Fruit fly (Drosophila melanogaster) whole organism, embryonic: ENCODE measurements around the gene Herc4.

ENCODE experiments used
- Abd-B ChIP-seq: fragments of 200-800 bp; sonication (Bioruptor generic); optimal IDR thresholded peaks from 2 replicates; lab custom pipeline; 2018; ENCODE audit warnings: missing biosample characterization, mild to moderate bottlenecking, missing genetic modification characterization, moderate library complexity
- C15 ChIP-seq: fragments of 200-800 bp; sonication (Bioruptor generic); IDR thresholded peaks from 3 replicates; pipeline ENCODE4 v1.3.6; 2022; ENCODE audit warnings: missing biosample characterization, missing genetic modification characterization
- CG1024 ChIP-seq: fragments of 200-800 bp; sonication (Bioruptor generic); IDR thresholded peaks from 2 replicates; pipeline ENCODE4 v1.3.6; 2022; ENCODE audit warnings: missing biosample characterization, missing genetic modification characterization
- CG10654 ChIP-seq: fragments of 200-800 bp; sonication (Bioruptor generic); optimal IDR thresholded peaks from 2 replicates; lab custom pipeline; 2016; ENCODE audit warnings: missing biosample characterization, missing genetic modification characterization
- CG11456 ChIP-seq: fragments of 200-800 bp; sonication (Bioruptor generic); IDR thresholded peaks from 3 replicates; pipeline ENCODE4 v1.3.6; 2022; ENCODE audit warnings: missing biosample characterization, missing genetic modification characterization
- CG11696 ChIP-seq: fragments of 200-800 bp; sonication (Bioruptor generic); IDR thresholded peaks from 2 replicates; pipeline ENCODE4 v1.3.6; 2022; ENCODE audit warnings: missing biosample characterization, missing genetic modification characterization
- CG13287 ChIP-seq: fragments of 200-800 bp; sonication (Bioruptor generic); IDR thresholded peaks from 2 replicates; pipeline ENCODE4 v1.3.6; 2022; ENCODE audit warnings: missing biosample characterization, missing genetic modification characterization; ENCODE audit not compliant: partially characterized antibody
- CG14014 ChIP-seq: fragments of 200-800 bp; sonication (Bioruptor generic); IDR thresholded peaks from 2 replicates; pipeline ENCODE4 v1.3.6; 2022; ENCODE audit warnings: missing biosample characterization, missing genetic modification characterization
- CG14710 ChIP-seq: fragments of 200-800 bp; sonication (Bioruptor generic); optimal IDR thresholded peaks from 3 replicates; lab custom pipeline; 2019; ENCODE audit warnings: missing biosample characterization, mild to moderate bottlenecking, missing genetic modification characterization, moderate library complexity
- CG15011 ChIP-seq: fragments of 200-800 bp; sonication (Bioruptor generic); optimal IDR thresholded peaks from 3 replicates; lab custom pipeline; 2018; ENCODE audit warnings: missing biosample characterization, mild to moderate bottlenecking, missing genetic modification characterization
- CG15073 ChIP-seq: fragments of 200-800 bp; sonication (Bioruptor generic); optimal IDR thresholded peaks from 2 replicates; lab custom pipeline; 2016; ENCODE audit warnings: missing biosample characterization, missing genetic modification characterization
- CG15479 ChIP-seq: fragments of 200-800 bp; sonication (Bioruptor generic); optimal IDR thresholded peaks from 3 replicates; lab custom pipeline; 2019; ENCODE audit warnings: missing biosample characterization, mild to moderate bottlenecking, missing genetic modification characterization, moderate library complexity
- CG16815 ChIP-seq: fragments of 200-800 bp; sonication (Bioruptor generic); optimal IDR thresholded peaks from 3 replicates; lab custom pipeline; 2017; ENCODE audit warnings: missing biosample characterization, mild to moderate bottlenecking, missing genetic modification characterization
- CG17912 ChIP-seq: fragments of 200-800 bp; sonication (Bioruptor generic); optimal IDR thresholded peaks from 2 replicates; lab custom pipeline; 2018; ENCODE audit warnings: missing biosample characterization, mild to moderate bottlenecking, missing genetic modification characterization
- CG18476 ChIP-seq: fragments of 200-800 bp; sonication (Bioruptor generic); optimal IDR thresholded peaks from 2 replicates; lab custom pipeline; 2016; ENCODE audit warnings: missing biosample characterization, mild to moderate bottlenecking, missing genetic modification characterization
- CG2875 ChIP-seq: fragments of 200-800 bp; sonication (Bioruptor generic); optimal IDR thresholded peaks from 2 replicates; lab custom pipeline; 2017; ENCODE audit warnings: missing biosample characterization, mild to moderate bottlenecking, missing genetic modification characterization, missing genetic modification reagents
- CG2889 ChIP-seq: fragments of 200-800 bp; sonication (Bioruptor generic); IDR thresholded peaks from 3 replicates; pipeline ENCODE4 v1.3.6; 2022; ENCODE audit warnings: missing biosample characterization, missing genetic modification characterization
- CG3065 ChIP-seq: fragments of 200-800 bp; sonication (Bioruptor generic); optimal IDR thresholded peaks from 2 replicates; lab custom pipeline; 2016; ENCODE audit warnings: missing biosample characterization, missing genetic modification characterization
- CG34376 ChIP-seq: fragments of 200-800 bp; sonication (Bioruptor generic); optimal IDR thresholded peaks from 2 replicates; lab custom pipeline; 2018; ENCODE audit warnings: missing biosample characterization, mild to moderate bottlenecking, missing genetic modification characterization
- CG3726 ChIP-seq: fragments of 200-800 bp; sonication (Bioruptor generic); IDR thresholded peaks from 3 replicates; pipeline ENCODE4, ENCODE4 v1.3.6; 2022; ENCODE audit warnings: missing biosample characterization, missing genetic modification characterization
- CG4424 ChIP-seq: fragments of 200-800 bp; sonication (Bioruptor generic); optimal IDR thresholded peaks from 3 replicates; lab custom pipeline; 2016; ENCODE audit warnings: missing biosample characterization, missing genetic modification characterization
- CG4820 ChIP-seq: fragments of 200-800 bp; sonication (Bioruptor generic); optimal IDR thresholded peaks from 3 replicates; lab custom pipeline; 2016; ENCODE audit warnings: missing biosample characterization, missing genetic modification characterization
- CG7786 ChIP-seq: fragments of 200-800 bp; sonication (Bioruptor generic); optimal IDR thresholded peaks from 2 replicates; lab custom pipeline; 2016; ENCODE audit warnings: missing biosample characterization, missing genetic modification characterization
- CG7928 ChIP-seq: fragments of 200-800 bp; sonication (Bioruptor generic); optimal IDR thresholded peaks from 2 replicates; lab custom pipeline; 2017; ENCODE audit warnings: missing biosample characterization, mild to moderate bottlenecking, missing genetic modification characterization
- CG9609 ChIP-seq: fragments of 200-800 bp; sonication (Bioruptor generic); optimal IDR thresholded peaks from 3 replicates; lab custom pipeline; 2016; ENCODE audit warnings: missing biosample characterization, missing genetic modification characterization
- Dfd ChIP-seq, 2 experiments: fragments of >200 bp; optimal IDR thresholded peaks; 2 replicates each; lab custom pipeline; 2017; ENCODE audit warnings: missing biosample characterization in 2 of 2, missing genetic modification characterization in 2 of 2
- Dref ChIP-seq: fragments of 200-800 bp; sonication (Bioruptor generic); IDR thresholded peaks from 2 replicates; pipeline ENCODE4 v1.3.6; 2022; ENCODE audit warnings: missing biosample characterization, missing genetic modification characterization
- Ets97D ChIP-seq: fragments of 200-800 bp; sonication (Bioruptor generic); optimal IDR thresholded peaks from 3 replicates; lab custom pipeline; 2016; ENCODE audit warnings: missing biosample characterization, missing genetic modification characterization
- HHEX ChIP-seq: fragments of 200-800 bp; sonication (Bioruptor generic); optimal IDR thresholded peaks from 3 replicates; lab custom pipeline; 2017; ENCODE audit warnings: missing biosample characterization, mild to moderate bottlenecking, missing genetic modification characterization, missing genetic modification reagents
- MESR4 ChIP-seq: fragments of 200-800 bp; sonication (Bioruptor generic); optimal IDR thresholded peaks from 2 replicates; lab custom pipeline; 2018; ENCODE audit warnings: missing biosample characterization, mild to moderate bottlenecking, missing genetic modification characterization, moderate library complexity
- Nf-YA ChIP-seq: fragments of 200-800 bp; sonication (Bioruptor generic); IDR thresholded peaks from 2 replicates; pipeline ENCODE4 v1.3.6; 2022; ENCODE audit warnings: missing biosample characterization, missing genetic modification characterization
- Oli ChIP-seq: fragments of 200-800 bp; sonication (Bioruptor generic); optimal IDR thresholded peaks from 2 replicates; lab custom pipeline; 2018; ENCODE audit warnings: missing biosample characterization, mild to moderate bottlenecking, missing genetic modification characterization, moderate library complexity
- Ptx1 ChIP-seq: fragments of 200-800 bp; sonication (Bioruptor generic); IDR thresholded peaks from 2 replicates; pipeline ENCODE4 v1.3.6; 2022; ENCODE audit warnings: missing biosample characterization, missing genetic modification characterization
- YL-1 ChIP-seq: fragments of 200-800 bp; sonication (Bioruptor generic); optimal IDR thresholded peaks from 3 replicates; lab custom pipeline; 2017; ENCODE audit warnings: missing biosample characterization, mild to moderate bottlenecking, missing genetic modification characterization
- ash1 ChIP-seq: fragments of 200-800 bp; sonication (Bioruptor generic); optimal IDR thresholded peaks from 2 replicates; lab custom pipeline; 2018; ENCODE audit warnings: missing biosample characterization, mild to moderate bottlenecking, missing genetic modification characterization
- bowl ChIP-seq: fragments of 200-800 bp; sonication (Bioruptor generic); IDR thresholded peaks from 2 replicates; pipeline ENCODE4 v1.3.6; 2022; ENCODE audit warnings: missing biosample characterization, missing genetic modification characterization
- btn ChIP-seq: fragments of 200-800 bp; sonication (Bioruptor generic); optimal IDR thresholded peaks from 2 replicates; lab custom pipeline; 2016; ENCODE audit warnings: missing biosample characterization, missing genetic modification characterization
- chinmo ChIP-seq: fragments of 200-800 bp; sonication (Bioruptor generic); IDR thresholded peaks from 4 replicates; pipeline ENCODE4 v1.3.6; 2022; ENCODE audit warnings: missing biosample characterization, missing genetic modification characterization; ENCODE audit not compliant: partially characterized antibody
- crc ChIP-seq: fragments of 200-800 bp; sonication (Bioruptor generic); optimal IDR thresholded peaks from 2 replicates; lab custom pipeline; 2016; ENCODE audit warnings: missing biosample characterization, missing genetic modification characterization
- dpn ChIP-seq, 2 experiments: fragments of 200-800 bp; sonication (Bioruptor generic); optimal IDR thresholded peaks; 3 replicates each; lab custom pipeline; 2016; ENCODE audit warnings: missing biosample characterization in 2 of 2, missing genetic modification characterization in 2 of 2
- ems ChIP-seq: fragments of 200-800 bp; sonication (Bioruptor generic); optimal IDR thresholded peaks from 3 replicates; lab custom pipeline; 2016; ENCODE audit warnings: missing biosample characterization, missing genetic modification characterization
- fd102C ChIP-seq: fragments of 200-800 bp; sonication (Bioruptor generic); optimal IDR thresholded peaks from 2 replicates; lab custom pipeline; 2018; ENCODE audit warnings: missing biosample characterization, mild to moderate bottlenecking, missing genetic modification characterization, moderate library complexity
- gfzf ChIP-seq: fragments of 200-800 bp; sonication (Bioruptor generic); optimal IDR thresholded peaks from 2 replicates; lab custom pipeline; 2016; ENCODE audit warnings: missing biosample characterization, mild to moderate bottlenecking, missing genetic modification characterization, moderate library complexity
- jing ChIP-seq: fragments of 200-800 bp; sonication (Bioruptor generic); optimal IDR thresholded peaks from 2 replicates; lab custom pipeline; 2018; ENCODE audit warnings: missing biosample characterization, mild to moderate bottlenecking, missing genetic modification characterization
- jumu ChIP-seq: fragments of 200-800 bp; sonication (Bioruptor generic); optimal IDR thresholded peaks from 3 replicates; lab custom pipeline; 2016; ENCODE audit warnings: missing biosample characterization, missing genetic modification characterization
- kni ChIP-seq: fragments of 200-800 bp; sonication (Bioruptor generic); optimal IDR thresholded peaks from 3 replicates; lab custom pipeline; 2017; ENCODE audit warnings: mild to moderate bottlenecking, missing biosample characterization, missing genetic modification reagents, missing genetic modification characterization
- mirr ChIP-seq: fragments of 200-800 bp; sonication (Bioruptor generic); optimal IDR thresholded peaks from 3 replicates; lab custom pipeline; 2018; ENCODE audit warnings: missing biosample characterization, mild to moderate bottlenecking, missing genetic modification characterization
- mld ChIP-seq: fragments of 200-800 bp; sonication (Bioruptor generic); IDR thresholded peaks from 3 replicates; pipeline ENCODE4 v1.3.6; 2022; ENCODE audit warnings: missing biosample characterization, missing genetic modification characterization; ENCODE audit not compliant: partially characterized antibody
- pb ChIP-seq: fragments of 200-800 bp; sonication (Bioruptor generic); optimal IDR thresholded peaks from 3 replicates; lab custom pipeline; 2016; ENCODE audit warnings: missing biosample characterization, missing genetic modification characterization
- ranshi ChIP-seq: fragments of 200-800 bp; sonication (Bioruptor generic); IDR thresholded peaks from 2 replicates; pipeline ENCODE4 v1.3.6; 2022; ENCODE audit warnings: missing biosample characterization, missing genetic modification characterization
- twi ChIP-seq: fragments of 200-800 bp; optimal IDR thresholded peaks from 2 replicates; lab custom pipeline; 2019; ENCODE audit warnings: missing biosample characterization, mild to moderate bottlenecking, missing genetic modification characterization, moderate library complexity

The Herc4 gene

DNA sequence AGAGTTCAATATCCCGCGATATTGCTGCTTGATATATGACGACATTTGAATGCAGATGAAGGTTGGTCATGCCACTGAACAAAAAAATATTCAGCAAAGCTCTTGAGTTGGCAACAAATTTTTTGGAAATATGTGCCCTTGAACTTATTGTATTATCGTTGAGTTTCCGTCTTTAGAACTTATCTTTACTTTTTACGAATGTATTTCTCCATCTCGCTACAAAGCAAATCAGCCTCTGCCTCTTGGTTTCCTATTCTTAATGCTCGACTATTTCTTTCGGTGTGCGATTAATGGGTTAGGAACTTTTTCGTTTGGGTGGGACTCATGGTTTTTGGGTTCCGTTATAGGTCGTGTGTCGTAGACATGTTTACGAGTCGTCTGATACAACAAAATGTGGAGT, 9.6 kb downstream of the Herc4 start (continued):
- TF ChIP-seq kni, result peak; percentile 86
- TF ChIP-seq fd102C, result no peak
- TF ChIP-seq jing (GFP tag; lab: Kevin White, UChicago), result no peak
- TF ChIP-seq dpn (GFP tag; optimal IDR thresholded peaks at IDR 0.05; lab: Kevin White, UChicago), result peak; percentile 60 to 75
- TF ChIP-seq MESR4 (GFP tag; lab: Kevin White, UChicago), result peak; percentile 8
- peak; percentile 49 for TF ChIP-seq CG10654 (GFP tag; lab: Kevin White, UChicago)
- TF ChIP-seq Ptx1 (GFP tag; lab: Robert Waterston, UW), result peak; percentile 41
- TF ChIP-seq Nf-YA (GFP tag; lab: Robert Waterston, UW), result no peak
- TF ChIP-seq ems (GFP tag; lab: Kevin White, UChicago), result peak; percentile 22
- TF ChIP-seq CG15011 (GFP tag; lab: Kevin White, UChicago), result no peak
- peak; percentile 58 for TF ChIP-seq CG9609 (GFP tag; lab: Kevin White, UChicago)
- TF ChIP-seq Dfd (GFP tag; optimal IDR thresholded peaks at IDR 0.05; lab: Kevin White, UChicago), result no peak
- TF ChIP-seq CG11696 (GFP tag; lab: Robert Waterston, UW), result peak; percentile 54; the same call in 1 of the 2 replicates
- no peak for TF ChIP-seq gfzf (GFP tag; lab: Kevin White, UChicago)
- no peak for TF ChIP-seq CG2889 (GFP tag; lab: Robert Waterston, UW)
- TF ChIP-seq jumu (GFP tag; lab: Kevin White, UChicago), result peak; percentile 72
- no peak for TF ChIP-seq C15 (GFP tag; lab: Robert Waterston, UW)
- 0 out of 2 replicates have a peak, but pooled peaks have one; percentile 12 for TF ChIP-seq CG1024
- peak; percentile 54 for TF ChIP-seq CG2875 (GFP tag; lab: Kevin White, UChicago)
- TF ChIP-seq CG4820 (GFP tag; lab: Kevin White, UChicago), result peak; percentile 74
- TF ChIP-seq btn, result peak; percentile 33
- no peak for TF ChIP-seq YL-1 (GFP tag; lab: Kevin White, UChicago)
- TF ChIP-seq CG3726 (GFP tag; lab: Robert Waterston, UW), result no peak
- TF ChIP-seq CG7786 (GFP tag; lab: Kevin White, UChicago), result peak; percentile 62
- no peak for TF ChIP-seq bowl (GFP tag; lab: Robert Waterston, UW)
- TF ChIP-seq CG14014 (GFP tag; lab: Robert Waterston, UW), result peak; percentile 16; the same call in 1 of the 2 replicates
- TF ChIP-seq CG3065 (GFP tag; lab: Kevin White, UChicago), result peak; percentile 27
- no peak for TF ChIP-seq CG15073 (GFP tag; lab: Kevin White, UChicago)
- TF ChIP-seq CG7928 (GFP tag; lab: Kevin White, UChicago), result no peak
- TF ChIP-seq ranshi (GFP tag; lab: Robert Waterston, UW), result peak; percentile 59; the same call in 1 of the 2 replicates
- TF ChIP-seq HHEX (GFP tag; lab: Kevin White, UChicago), result peak; percentile 25
- no peak for TF ChIP-seq mirr (GFP tag; lab: Kevin White, UChicago)
- TF ChIP-seq CG4424 (GFP tag; lab: Kevin White, UChicago), result peak; percentile 74
- TF ChIP-seq mld (GFP tag; lab: Robert Waterston, UW), result no peak
- TF ChIP-seq pb (GFP tag; lab: Kevin White, UChicago), result peak; percentile 51
- peak; percentile 82 for TF ChIP-seq Oli (tag; lab: Kevin White, UChicago)
- TF ChIP-seq twi, result peak; percentile 75
- peak; percentile 14 for TF ChIP-seq Ets97D (GFP tag; lab: Kevin White, UChicago)
- no peak for TF ChIP-seq CG34376 (GFP tag; lab: Kevin White, UChicago)
- no peak for TF ChIP-seq CG17912 (GFP tag; lab: Kevin White, UChicago)
- TF ChIP-seq ash1, result no peak
- TF ChIP-seq Dref (GFP tag; lab: Robert Waterston, UW), result no peak
- peak; percentile 38 for TF ChIP-seq crc (GFP tag; lab: Kevin White, UChicago)
- peak; percentile 52 for TF ChIP-seq CG16815 (GFP tag; lab: Kevin White, UChicago)
- TF ChIP-seq CG11456 (GFP tag; lab: Robert Waterston, UW), result 0 out of 3 replicates have a peak, but pooled peaks have one; percentile 50
- TF ChIP-seq CG14710 (tag; lab: Kevin White, UChicago), result peak; percentile 84
- no peak for TF ChIP-seq CG15479 (GFP tag; lab: Kevin White, UChicago)
- TF ChIP-seq CG18476 (GFP tag; lab: Kevin White, UChicago), result no peak
- TF ChIP-seq chinmo (GFP tag; lab: Robert Waterston, UW), result no peak
- TF ChIP-seq Abd-B (GFP tag; lab: Kevin White, UChicago), result peak; percentile 76
- no peak for TF ChIP-seq CG13287 (GFP tag; lab: Robert Waterston, UW)
